Worm (Caenorhabditis elegans) whole organism, L1 larva: ENCODE measurements around the gene F14F3.5.

Source experiments
- C04F5.9 ChIP-seq: sonication (generic microtip); optimal IDR thresholded peaks from 2 replicates; lab custom pipeline; 2016; ENCODE audit warnings: missing genetic modification characterization, missing compliant biosample characterization
- C16A3.4 ChIP-seq: fragments of 150-350 bp; optimal IDR thresholded peaks from 2 replicates; lab custom pipeline; 2014; ENCODE audit warnings: missing biosample characterization, missing genetic modification characterization
- C34B4.2 ChIP-seq: sonication (generic microtip); optimal IDR thresholded peaks from 2 replicates; lab custom pipeline; 2017; ENCODE audit warnings: mild to moderate bottlenecking, missing genetic modification characterization, missing compliant biosample characterization
- alr-1 ChIP-seq: fragments of 200-800 bp; sonication (Bioruptor generic); optimal IDR thresholded peaks from 2 replicates; lab custom pipeline; 2018; ENCODE audit warnings: borderline replicate concordance, mild to moderate bottlenecking, missing genetic modification characterization, missing compliant biosample characterization
- ceh-63 ChIP-seq: fragments of 200-800 bp; sonication (Bioruptor generic); optimal IDR thresholded peaks from 2 replicates; lab custom pipeline; 2018; ENCODE audit warnings: mild to moderate bottlenecking, missing genetic modification characterization, missing compliant biosample characterization
- ceh-8 ChIP-seq: fragments of 200-800 bp; sonication (Bioruptor generic); optimal IDR thresholded peaks from 2 replicates; lab custom pipeline; 2018; ENCODE audit warnings: mild to moderate bottlenecking, missing genetic modification characterization, moderate library complexity, missing compliant biosample characterization
- ceh-82 ChIP-seq, 3 experiments: fragments of 150-350 bp in 1 of 3; sonication (generic microtip) in 2 of 3; optimal IDR thresholded peaks; 2 replicates each; lab custom pipeline; 2014 to 2017; ENCODE audit warnings: missing biosample characterization in 3 of 3, missing genetic modification characterization in 3 of 3
- dpl-1 ChIP-seq, 3 experiments: fragments of 150-350 bp in 2 of 3; sonication (generic microtip) in 1 of 3; optimal IDR thresholded peaks; 2 replicates each; lab custom pipeline; 2014 to 2017; ENCODE audit warnings: missing biosample characterization in 3 of 3, missing genetic modification characterization in 3 of 3, missing genetic modification reagents in 3 of 3
- efl-1 ChIP-seq, 4 experiments: fragments of 150-350 bp; optimal IDR thresholded peaks in 3 of 4; peaks in 1 of 4; 1 replicate in 1 of 4; 2 replicates in 3 of 4; lab custom pipeline; 2014; ENCODE audit warnings: missing biosample characterization in 2 of 4, missing genetic modification characterization in 2 of 4, missing genetic modification reagents in 2 of 4
- egl-13 ChIP-seq: sonication (generic microtip); optimal IDR thresholded peaks from 2 replicates; lab custom pipeline; 2016; ENCODE audit warnings: missing genotype, missing genetic modification reagents, missing genetic modification characterization, missing compliant biosample characterization
- elt-2 ChIP-seq: sonication (generic microtip); optimal IDR thresholded peaks from 2 replicates; lab custom pipeline; 2016; ENCODE audit warnings: missing genetic modification characterization, mild to moderate bottlenecking, inconsistent platforms, missing compliant biosample characterization, missing genetic modification reagents
- ets-5 ChIP-seq: fragments of 200-800 bp; sonication (Bioruptor generic); IDR thresholded peaks from 2 replicates; pipeline ENCODE4 v1.3.6; 2022; ENCODE audit warnings: missing genetic modification characterization, missing compliant biosample characterization
- grh-1 ChIP-seq: fragments of 200-800 bp; sonication (Bioruptor generic); IDR thresholded peaks from 2 replicates; pipeline ENCODE4 v1.3.6; 2022; ENCODE audit warnings: missing genetic modification reagents, missing genetic modification characterization, missing compliant biosample characterization
- hlh-4 ChIP-seq: sonication (generic microtip); optimal IDR thresholded peaks from 2 replicates; lab custom pipeline; 2016; ENCODE audit warnings: mild to moderate bottlenecking, missing genetic modification characterization, missing compliant biosample characterization
- hpl-2 ChIP-seq: fragments of 150-350 bp; optimal IDR thresholded peaks from 2 replicates; lab custom pipeline; 2014; ENCODE audit warnings: missing biosample characterization, missing genetic modification reagents, missing genetic modification characterization
- lin-15B ChIP-seq: fragments of 150-350 bp; sonication (generic microtip); optimal IDR thresholded peaks from 3 replicates; lab custom pipeline; 2014; ENCODE audit warnings: missing biosample characterization, missing genetic modification characterization
- lin-35 ChIP-seq, 2 experiments: fragments of 150-350 bp; optimal IDR thresholded peaks; 2 replicates each; lab custom pipeline; 2014; ENCODE audit warnings: missing biosample characterization in 2 of 2, missing genetic modification characterization in 2 of 2, missing genetic modification reagents in 2 of 2
- lir-3 ChIP-seq: sonication (generic microtip); optimal IDR thresholded peaks from 2 replicates; lab custom pipeline; 2016; ENCODE audit warnings: mild to moderate bottlenecking, missing genetic modification characterization, moderate library complexity, missing compliant biosample characterization; ENCODE audit not compliant: poor library complexity
- lsy-2 ChIP-seq, 2 experiments: fragments of 150-350 bp; optimal IDR thresholded peaks; 2 replicates each; lab custom pipeline; 2014; ENCODE audit warnings: missing biosample characterization in 2 of 2, missing genetic modification characterization in 2 of 2
- mab-9 ChIP-seq: fragments of 200-800 bp; sonication (Bioruptor generic); IDR thresholded peaks from 2 replicates; pipeline ENCODE4 v1.3.6; 2022; ENCODE audit warnings: missing genetic modification reagents, missing genetic modification characterization, missing compliant biosample characterization
- mef-2 ChIP-seq: fragments of 150-350 bp; optimal IDR thresholded peaks from 2 replicates; lab custom pipeline; 2014; ENCODE audit warnings: missing biosample characterization, missing genetic modification characterization
- nhr-19 ChIP-seq: fragments of 200-800 bp; sonication (Bioruptor generic); conservative IDR thresholded peaks from 2 replicates; pipeline ENCODE4 v1.3.6; 2022; ENCODE audit warnings: missing genetic modification characterization, missing compliant biosample characterization
- nhr-237 ChIP-seq: fragments of 150-350 bp; optimal IDR thresholded peaks from 2 replicates; lab custom pipeline; 2014; ENCODE audit warnings: missing biosample characterization, missing genetic modification characterization
- nhr-28 ChIP-seq: fragments of 150-350 bp; optimal IDR thresholded peaks from 2 replicates; lab custom pipeline; 2014; ENCODE audit warnings: missing biosample characterization, missing genetic modification characterization
- nhr-47 ChIP-seq: sonication (generic microtip); optimal IDR thresholded peaks from 2 replicates; lab custom pipeline; 2016; ENCODE audit warnings: mild to moderate bottlenecking, missing genetic modification characterization, moderate library complexity, missing compliant biosample characterization
- nhr-71 ChIP-seq: sonication (generic microtip); optimal IDR thresholded peaks from 2 replicates; lab custom pipeline; 2016; ENCODE audit warnings: mild to moderate bottlenecking, missing genetic modification characterization, moderate library complexity, missing compliant biosample characterization
- nhr-84 ChIP-seq: sonication (generic microtip); optimal IDR thresholded peaks from 2 replicates; lab custom pipeline; 2017; ENCODE audit warnings: missing biosample characterization, missing genetic modification characterization
- nhr-85 ChIP-seq: sonication (generic microtip); peaks from one replicate; lab custom pipeline; 2016; ENCODE audit warnings: missing genetic modification characterization, inconsistent platforms, missing compliant biosample characterization
- rnt-1 ChIP-seq: sonication (generic microtip); optimal IDR thresholded peaks from 2 replicates; lab custom pipeline; 2016; ENCODE audit warnings: mild to moderate bottlenecking, missing genetic modification characterization, moderate library complexity, missing compliant biosample characterization
- snpc-4 ChIP-seq: fragments of 150-350 bp; optimal IDR thresholded peaks from 2 replicates; lab custom pipeline; 2014; ENCODE audit warnings: missing biosample characterization, missing genetic modification characterization
- sox-4 ChIP-seq: sonication (generic microtip); optimal IDR thresholded peaks from 2 replicates; lab custom pipeline; 2016; ENCODE audit warnings: missing genetic modification characterization, missing compliant biosample characterization
- tlp-1 ChIP-seq: fragments of 150-350 bp; optimal IDR thresholded peaks from 2 replicates; lab custom pipeline; 2014; ENCODE audit warnings: missing biosample characterization, missing genetic modification characterization
- unc-30 ChIP-seq: sonication (generic microtip); optimal IDR thresholded peaks from 2 replicates; lab custom pipeline; 2017; ENCODE audit warnings: missing biosample characterization, missing genetic modification characterization
- vab-15 ChIP-seq: sonication (generic microtip); optimal IDR thresholded peaks from 2 replicates; lab custom pipeline; 2017; ENCODE audit warnings: missing genotype, mild to moderate bottlenecking, missing genetic modification characterization, missing compliant biosample characterization
- ztf-4 ChIP-seq: fragments of 150-350 bp; optimal IDR thresholded peaks from 2 replicates; lab custom pipeline; 2014; ENCODE audit warnings: missing biosample characterization, missing genetic modification characterization

F14F3.5 gene

DNA sequence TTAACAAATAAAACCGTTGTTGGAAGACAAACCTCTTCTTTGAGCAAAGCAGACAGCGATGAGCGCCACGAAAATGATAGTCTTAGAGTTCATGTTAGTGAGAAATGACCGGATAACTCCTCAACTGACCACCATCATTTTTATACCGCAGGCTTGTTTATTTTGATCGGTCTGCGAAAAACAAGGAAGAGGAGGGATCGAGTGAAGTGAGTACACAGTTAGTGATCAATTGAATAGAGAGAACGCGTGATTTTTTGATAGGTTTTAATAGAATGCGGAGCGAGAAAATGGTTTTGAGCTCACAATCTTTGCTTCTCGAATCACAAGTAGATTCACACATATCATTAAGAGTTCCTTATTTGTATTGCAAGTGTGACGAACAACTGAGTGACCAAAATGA lies 7.7 kb downstream of the F14F3.5 start, which contains the start of gene F14F3.4:
Gene F14F3.4 (minus strand): TSS at position 101 of the 400 bp plus-strand sequence.
- TF ChIP-seq nhr-84 (tag; lab: Kevin White, UChicago) (no peak), C04F5.9 (tag; lab: Kevin White, UChicago) (no peak), ztf-4 (no peak), nhr-237 (tag; lab: Kevin White, UChicago) (no peak), nhr-19 (no peak), dpl-1 (GFP tag; optimal IDR thresholded peaks at IDR 0.05; lab: Kevin White, UChicago) (no peak), unc-30 (tag; lab: Kevin White, UChicago) (no peak), vab-15 (no peak), egl-13 (no peak), nhr-71 (tag; lab: Kevin White, UChicago) (no peak), sox-4 (no peak), nhr-47 (tag; lab: Kevin White, UChicago) (no peak), alr-1 (tag; lab: Kevin White, UChicago) (no peak), mab-9 (GFP tag; lab: Robert Waterston, UW) (no peak)

DNA sequence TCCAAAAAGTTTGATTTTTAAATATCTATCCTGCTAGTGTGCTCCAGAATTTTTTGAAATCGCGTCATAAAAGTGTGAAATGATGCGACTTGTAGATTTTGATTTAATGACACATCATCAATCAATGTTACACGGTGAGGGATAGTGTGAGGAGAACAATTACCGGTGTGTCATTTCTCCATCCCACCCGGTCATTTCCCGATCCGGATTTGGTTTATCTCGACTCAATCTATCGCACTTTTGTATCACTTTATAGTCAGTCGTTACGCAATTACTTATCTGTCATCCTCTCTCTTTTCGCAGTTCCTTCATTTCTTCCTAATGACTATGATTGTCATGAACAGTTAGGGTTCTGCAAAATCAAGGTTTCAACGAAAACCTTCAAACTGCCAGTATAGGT lies 8.8 kb downstream of the F14F3.5 start:
- TF ChIP-seq lin-35 (GFP tag; optimal IDR thresholded peaks at IDR 0.05; lab: Kevin White, UChicago): no peak
- TF ChIP-seq lin-15B: no peak
- no peak for TF ChIP-seq efl-1 (optimal IDR thresholded peaks at IDR 0.05; lab: Kevin White, UChicago)
- TF ChIP-seq efl-1 (GFP tag; optimal IDR thresholded peaks at IDR 0.05 in 1 of 2; lab: Kevin White, UChicago): peak in 1 of 2 experiments; percentile 71

DNA sequence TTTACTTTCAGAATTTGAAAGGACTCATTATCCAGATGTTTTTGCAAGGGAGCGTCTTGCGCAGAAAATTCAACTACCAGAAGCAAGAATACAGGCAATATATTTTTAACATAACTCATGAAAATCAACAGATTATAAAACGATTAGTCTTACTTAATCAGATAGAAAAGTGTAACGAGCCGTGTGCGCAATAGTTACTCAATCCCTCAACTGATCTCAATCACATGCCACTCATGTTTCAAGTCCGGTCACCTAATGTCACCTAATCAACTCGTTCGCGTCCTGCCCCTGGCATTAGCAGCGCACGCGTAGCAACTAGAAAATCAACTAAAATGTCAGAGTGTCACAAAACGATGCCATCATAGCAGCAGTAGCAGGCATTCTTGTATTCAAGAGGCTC lies 12.5 kb downstream of the F14F3.5 start:
- 0 out of 2 replicates have a peak, but pooled peaks have one; percentile 19 for TF ChIP-seq grh-1
- no peak for TF ChIP-seq hpl-2
- peak; percentile 74 for TF ChIP-seq nhr-85 (tag; lab: Kevin White, UChicago)

DNA sequence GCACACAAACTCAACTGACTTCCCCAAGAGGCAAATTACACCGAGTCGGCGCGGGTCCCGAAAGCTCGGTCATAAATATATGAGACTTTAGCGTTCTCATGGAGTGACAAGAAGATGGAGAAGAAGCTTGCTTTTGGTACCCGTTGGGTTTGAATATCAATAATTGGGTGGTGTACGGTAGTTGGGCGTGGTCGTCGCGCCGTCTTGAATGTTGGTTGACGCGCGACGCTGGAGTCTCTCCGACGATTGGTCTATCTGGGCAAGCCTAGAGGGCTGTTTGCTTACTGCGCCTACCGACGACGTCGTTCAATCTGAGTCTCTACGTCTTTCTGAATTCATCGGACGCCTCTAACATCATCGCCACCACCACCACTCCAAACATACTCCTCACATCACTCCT lies 14.2 kb downstream of the F14F3.5 start:
- TF ChIP-seq ets-5 (GFP tag; lab: Robert Waterston, UW) (no peak), rnt-1 (tag; lab: Kevin White, UChicago) (no peak), lsy-2 (tag; optimal IDR thresholded peaks at IDR 0.05; lab: Kevin White, UChicago) (peak in 1 of 2 experiments; percentile 41), C16A3.4 (tag; lab: Kevin White, UChicago) (no peak), elt-2 (no peak)

DNA sequence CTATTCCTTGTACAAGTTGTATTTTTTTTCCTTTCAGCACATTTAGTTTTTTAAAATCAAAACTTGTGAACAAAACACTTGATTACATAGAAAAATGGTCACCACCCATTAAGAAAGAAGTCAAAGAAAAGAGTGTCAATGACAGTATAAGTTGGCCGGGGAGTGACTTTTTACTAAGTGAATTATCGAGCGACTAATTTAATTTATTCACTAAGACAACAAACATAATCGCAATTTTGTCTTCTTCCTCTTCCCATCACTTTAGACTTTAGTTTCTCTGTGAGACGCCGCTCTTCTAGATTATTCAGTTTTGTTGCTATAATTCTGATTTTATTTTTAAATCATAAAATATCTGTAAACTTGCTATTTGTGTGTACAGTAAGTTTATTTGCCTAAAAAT lies 15.0 kb downstream of the F14F3.5 start:
- peak; percentile 63 for TF ChIP-seq ceh-8
- TF ChIP-seq hlh-4 (tag; lab: Kevin White, UChicago): no peak
- no peak for TF ChIP-seq mef-2 (tag; lab: Kevin White, UChicago)
- TF ChIP-seq tlp-1 (tag; lab: Kevin White, UChicago): no peak
- TF ChIP-seq nhr-71 (tag; lab: Kevin White, UChicago): no peak
- TF ChIP-seq nhr-28 (tag; lab: Kevin White, UChicago): no peak
- no peak for TF ChIP-seq snpc-4
- no peak for TF ChIP-seq ceh-82 (tag; optimal IDR thresholded peaks at IDR 0.05; lab: Kevin White, UChicago)
- no peak for TF ChIP-seq ets-5 (GFP tag; lab: Robert Waterston, UW)
- no peak for TF ChIP-seq C34B4.2
- TF ChIP-seq lir-3 (tag; lab: Kevin White, UChicago): no peak
- peak; percentile 64 for TF ChIP-seq nhr-85 (tag; lab: Kevin White, UChicago)
- TF ChIP-seq ceh-63: no peak
- TF ChIP-seq unc-30 (tag; lab: Kevin White, UChicago): no peak
